Fruit fly (Drosophila melanogaster) whole organism, embryonic: Measurements from ENCODE around the gene Rh5.

Experiments
- Bgb ChIP-seq: fragments of 200-800 bp; sonication (Bioruptor generic); IDR thresholded peaks from 2 replicates; pipeline ENCODE4 v1.3.6; 2022; ENCODE audit warnings: missing biosample characterization, missing genetic modification characterization; ENCODE audit not compliant: partially characterized antibody
- Bteb2 ChIP-seq: fragments of 200-800 bp; sonication (Bioruptor generic); optimal IDR thresholded peaks from 2 replicates; lab custom pipeline; 2016; ENCODE audit warnings: missing biosample characterization, missing genetic modification characterization
- CG10209 ChIP-seq: fragments of 200-800 bp; sonication (Bioruptor generic); optimal IDR thresholded peaks from 3 replicates; lab custom pipeline; 2017; ENCODE audit warnings: missing biosample characterization, mild to moderate bottlenecking, missing genetic modification characterization, missing genetic modification reagents
- CG10431 ChIP-seq: fragments of 200-800 bp; sonication (Bioruptor generic); optimal IDR thresholded peaks from 3 replicates; lab custom pipeline; 2018; ENCODE audit warnings: missing biosample characterization, mild to moderate bottlenecking, missing genetic modification characterization
- CG10565 ChIP-seq: fragments of 200-800 bp; sonication (Bioruptor generic); optimal IDR thresholded peaks from 3 replicates; lab custom pipeline; 2016; ENCODE audit warnings: missing biosample characterization, mild to moderate bottlenecking, missing genetic modification characterization
- CG11247 ChIP-seq: fragments of 200-800 bp; sonication (Bioruptor generic); IDR thresholded peaks from 2 replicates; pipeline ENCODE4 v1.3.6; 2022; ENCODE audit warnings: missing biosample characterization, missing genetic modification characterization
- CG15479 ChIP-seq: fragments of 200-800 bp; sonication (Bioruptor generic); optimal IDR thresholded peaks from 3 replicates; lab custom pipeline; 2019; ENCODE audit warnings: missing biosample characterization, mild to moderate bottlenecking, missing genetic modification characterization, moderate library complexity
- CG1603 ChIP-seq: fragments of 200-800 bp; sonication (Bioruptor generic); optimal IDR thresholded peaks from 2 replicates; lab custom pipeline; 2019; ENCODE audit warnings: missing biosample characterization, mild to moderate bottlenecking, missing genetic modification characterization, moderate library complexity
- CG17361 ChIP-seq: fragments of 200-800 bp; sonication (Bioruptor generic); IDR thresholded peaks from 3 replicates; pipeline ENCODE4 v1.3.6; 2022; ENCODE audit warnings: missing biosample characterization, missing genetic modification characterization
- CG17385 ChIP-seq: fragments of 200-800 bp; sonication (Bioruptor generic); optimal IDR thresholded peaks from 3 replicates; lab custom pipeline; 2018; ENCODE audit warnings: missing biosample characterization, mild to moderate bottlenecking, missing genetic modification characterization
- CG17802 ChIP-seq: fragments of 200-800 bp; sonication (Bioruptor generic); optimal IDR thresholded peaks from 2 replicates; lab custom pipeline; 2018; ENCODE audit warnings: missing biosample characterization, mild to moderate bottlenecking, missing genetic modification characterization, moderate library complexity
- CG18619 ChIP-seq: fragments of 200-800 bp; sonication (Bioruptor generic); optimal IDR thresholded peaks from 3 replicates; lab custom pipeline; 2017; ENCODE audit warnings: missing biosample characterization, mild to moderate bottlenecking, missing genetic modification characterization
- CG2202 ChIP-seq: fragments of 200-800 bp; sonication (Bioruptor generic); optimal IDR thresholded peaks from 2 replicates; lab custom pipeline; 2018; ENCODE audit warnings: missing biosample characterization, mild to moderate bottlenecking, missing genetic modification characterization
- CG31365 ChIP-seq: fragments of 200-800 bp; sonication (Bioruptor generic); optimal IDR thresholded peaks from 2 replicates; lab custom pipeline; 2018; ENCODE audit warnings: missing biosample characterization, mild to moderate bottlenecking, missing genetic modification characterization
- CG31441 ChIP-seq: fragments of 200-800 bp; sonication (Bioruptor generic); IDR thresholded peaks from 2 replicates; pipeline ENCODE4 v1.3.6; 2022; ENCODE audit warnings: missing biosample characterization, missing genetic modification characterization
- CG33213 ChIP-seq: fragments of 200-800 bp; sonication (Bioruptor generic); optimal IDR thresholded peaks from 3 replicates; lab custom pipeline; 2016; ENCODE audit warnings: missing biosample characterization, missing genetic modification characterization
- CG3847 ChIP-seq: fragments of 200-800 bp; sonication (Bioruptor generic); IDR thresholded peaks from 2 replicates; pipeline ENCODE4 v1.3.6; 2022; ENCODE audit warnings: missing biosample characterization, missing genetic modification characterization
- CG43689 ChIP-seq: fragments of 200-800 bp; sonication (Bioruptor generic); IDR thresholded peaks from 2 replicates; pipeline ENCODE4 v1.3.6; 2022; ENCODE audit warnings: missing biosample characterization, missing genetic modification characterization
- CG4707 ChIP-seq: fragments of 200-800 bp; sonication (Bioruptor generic); optimal IDR thresholded peaks from 2 replicates; lab custom pipeline; 2018; ENCODE audit warnings: missing biosample characterization, mild to moderate bottlenecking, missing genetic modification characterization, moderate library complexity
- CG5180 ChIP-seq: fragments of 200-800 bp; sonication (Bioruptor generic); optimal IDR thresholded peaks from 3 replicates; lab custom pipeline; 2017; ENCODE audit warnings: missing biosample characterization, missing genetic modification characterization, mild to moderate bottlenecking, moderate library complexity, missing genetic modification reagents
- CG8478 ChIP-seq: fragments of >200 bp; optimal IDR thresholded peaks from 2 replicates; lab custom pipeline; 2018
- Camta ChIP-seq: fragments of 200-800 bp; sonication (Bioruptor generic); optimal IDR thresholded peaks from 2 replicates; lab custom pipeline; 2016; ENCODE audit warnings: missing biosample characterization, missing genetic modification characterization
- Dref ChIP-seq: fragments of 200-800 bp; sonication (Bioruptor generic); IDR thresholded peaks from 2 replicates; pipeline ENCODE4 v1.3.6; 2022; ENCODE audit warnings: missing biosample characterization, missing genetic modification characterization
- GATAe ChIP-seq: fragments of 200-800 bp; sonication (Bioruptor generic); conservative IDR thresholded peaks from 2 replicates; pipeline ENCODE4 v1.3.6; 2022; ENCODE audit warnings: missing biosample characterization, missing genetic modification characterization
- Gug ChIP-seq: fragments of 200-800 bp; sonication (Bioruptor generic); IDR thresholded peaks from 4 replicates; pipeline ENCODE4 v1.3.6; 2022; ENCODE audit warnings: missing biosample characterization, missing genetic modification characterization
- Hr3 ChIP-seq: fragments of 200-800 bp; sonication (Bioruptor generic); optimal IDR thresholded peaks from 3 replicates; lab custom pipeline; 2016; ENCODE audit warnings: missing biosample characterization, missing genetic modification characterization
- Myb ChIP-seq: fragments of 200-800 bp; sonication (Bioruptor generic); optimal IDR thresholded peaks from 2 replicates; lab custom pipeline; 2016; ENCODE audit warnings: missing biosample characterization, missing genetic modification characterization
- NFAT ChIP-seq: fragments of 200-800 bp; sonication (Bioruptor generic); IDR thresholded peaks from 2 replicates; pipeline ENCODE4 v1.3.6; 2022; ENCODE audit warnings: missing biosample characterization, missing genetic modification characterization
- Sox102F ChIP-seq: fragments of 200-800 bp; sonication (Bioruptor generic); optimal IDR thresholded peaks from 2 replicates; lab custom pipeline; 2018; ENCODE audit warnings: missing biosample characterization, mild to moderate bottlenecking, missing genetic modification characterization, moderate library complexity
- Xrp1 ChIP-seq: fragments of 200-800 bp; sonication (Bioruptor generic); IDR thresholded peaks from 2 replicates; pipeline ENCODE4 v1.3.6; 2022; ENCODE audit warnings: missing biosample characterization, missing genetic modification characterization
- abd-A ChIP-seq: fragments of 200-800 bp; sonication (Bioruptor generic); optimal IDR thresholded peaks from 3 replicates; lab custom pipeline; 2019; ENCODE audit warnings: missing biosample characterization, mild to moderate bottlenecking, missing genetic modification characterization, moderate library complexity
- bbx ChIP-seq: fragments of 200-800 bp; sonication (Bioruptor generic); IDR thresholded peaks from 2 replicates; pipeline ENCODE4 v1.3.6; 2022; ENCODE audit warnings: missing biosample characterization, missing genetic modification characterization; ENCODE audit not compliant: partially characterized antibody
- bcd ChIP-seq: fragments of 200-800 bp; sonication (Bioruptor generic); optimal IDR thresholded peaks from 2 replicates; lab custom pipeline; 2017; ENCODE audit warnings: missing biosample characterization, mild to moderate bottlenecking, missing genetic modification characterization
- crp ChIP-seq, 2 experiments: fragments of 200-800 bp; sonication (Bioruptor generic); optimal IDR thresholded peaks; 2 replicates in 1 of 2; 3 replicates in 1 of 2; lab custom pipeline; 2017; ENCODE audit warnings: missing biosample characterization in 2 of 2, missing genetic modification characterization in 2 of 2, mild to moderate bottlenecking in 1 of 2, moderate library complexity in 1 of 2
- dpn ChIP-seq, 2 experiments: fragments of 200-800 bp; sonication (Bioruptor generic); optimal IDR thresholded peaks; 3 replicates each; lab custom pipeline; 2016; ENCODE audit warnings: missing biosample characterization in 2 of 2, missing genetic modification characterization in 2 of 2
- eve ChIP-seq, 2 experiments: fragments of >200 bp; optimal IDR thresholded peaks; 2 replicates each; lab custom pipeline; 2017; ENCODE audit warnings: missing biosample characterization in 2 of 2, missing genetic modification characterization in 2 of 2
- gem ChIP-seq: fragments of 200-800 bp; sonication (Bioruptor generic); optimal IDR thresholded peaks from 2 replicates; lab custom pipeline; 2019; ENCODE audit warnings: missing biosample characterization, mild to moderate bottlenecking, missing genetic modification characterization, moderate library complexity
- gt ChIP-seq: fragments of 200-800 bp; sonication (Bioruptor generic); IDR thresholded peaks from 2 replicates; pipeline ENCODE4 v1.3.6; 2022; ENCODE audit warnings: missing biosample characterization, missing genetic modification characterization
- ham ChIP-seq: fragments of 200-800 bp; sonication (Bioruptor generic); IDR thresholded peaks from 2 replicates; pipeline ENCODE4 v1.3.6; 2022; ENCODE audit warnings: missing biosample characterization, missing genetic modification characterization
- jing ChIP-seq: fragments of 200-800 bp; sonication (Bioruptor generic); optimal IDR thresholded peaks from 2 replicates; lab custom pipeline; 2018; ENCODE audit warnings: missing biosample characterization, mild to moderate bottlenecking, missing genetic modification characterization
- kni ChIP-seq: fragments of 200-800 bp; sonication (Bioruptor generic); optimal IDR thresholded peaks from 3 replicates; lab custom pipeline; 2017; ENCODE audit warnings: mild to moderate bottlenecking, missing biosample characterization, missing genetic modification reagents, missing genetic modification characterization
- mirr ChIP-seq: fragments of 200-800 bp; sonication (Bioruptor generic); optimal IDR thresholded peaks from 3 replicates; lab custom pipeline; 2018; ENCODE audit warnings: missing biosample characterization, mild to moderate bottlenecking, missing genetic modification characterization
- nau ChIP-seq: fragments of 200-800 bp; sonication (Bioruptor generic); optimal IDR thresholded peaks from 3 replicates; lab custom pipeline; 2017; ENCODE audit warnings: missing biosample characterization, mild to moderate bottlenecking, missing genetic modification characterization, missing genetic modification reagents
- p53 ChIP-seq: fragments of 200-800 bp; sonication (Bioruptor generic); optimal IDR thresholded peaks from 2 replicates; lab custom pipeline; 2016; ENCODE audit warnings: missing biosample characterization, missing genetic modification characterization
- pzg ChIP-seq: fragments of 200-800 bp; sonication (Bioruptor generic); optimal IDR thresholded peaks from 3 replicates; lab custom pipeline; 2018; ENCODE audit warnings: missing biosample characterization, mild to moderate bottlenecking, missing genetic modification characterization, moderate library complexity
- sim ChIP-seq: fragments of 200-800 bp; sonication (Bioruptor generic); IDR thresholded peaks from 2 replicates; pipeline ENCODE4 v1.3.6; 2022; ENCODE audit warnings: missing biosample characterization, missing genetic modification characterization
- sqz ChIP-seq: fragments of 200-800 bp; sonication (Bioruptor generic); optimal IDR thresholded peaks from 3 replicates; lab custom pipeline; 2018; ENCODE audit warnings: missing biosample characterization, mild to moderate bottlenecking, missing genetic modification characterization
- toy ChIP-seq: fragments of 200-800 bp; sonication (Bioruptor generic); IDR thresholded peaks from 2 replicates; pipeline ENCODE4 v1.3.6; 2022; ENCODE audit warnings: missing biosample characterization, missing genetic modification characterization
- zen ChIP-seq: fragments of 200-800 bp; sonication (Bioruptor generic); optimal IDR thresholded peaks from 3 replicates; lab custom pipeline; 2018; ENCODE audit warnings: missing biosample characterization, mild to moderate bottlenecking, missing genetic modification characterization, moderate library complexity

Rh5 gene

dm6 chr2L:12011682-12012655, 4.0 kb downstream of the Rh5 start (continued):
- TF ChIP-seq Hr3, result peak; percentile 36
- no peak for TF ChIP-seq CG43689 (GFP tag; lab: Robert Waterston, UW)
- peak; percentile 80 for TF ChIP-seq CG1603 (tag; lab: Kevin White, UChicago)
- no peak for TF ChIP-seq Dref (GFP tag; lab: Robert Waterston, UW)
- TF ChIP-seq CG2202 (tag; lab: Kevin White, UChicago), result peak; percentile 24
- TF ChIP-seq gt, result no peak
- TF ChIP-seq kni (GFP tag; lab: Kevin White, UChicago), result peak; percentile 99
- TF ChIP-seq zen, result peak; percentile 31
- TF ChIP-seq CG15479, result peak; percentile 90
- no peak for TF ChIP-seq jing (GFP tag; lab: Kevin White, UChicago)
- TF ChIP-seq NFAT (GFP tag; lab: Robert Waterston, UW), result no peak
- peak; percentile 93 for TF ChIP-seq mirr (GFP tag; lab: Kevin White, UChicago)
- no peak for TF ChIP-seq Bgb (GFP tag; lab: Robert Waterston, UW)
- peak in 1 of 2 experiments; percentile 52 for TF ChIP-seq crp (GFP tag; optimal IDR thresholded peaks at IDR 0.05; lab: Kevin White, UChicago)
- peak; percentile 91 for TF ChIP-seq Gug
- TF ChIP-seq CG33213 (GFP tag; lab: Kevin White, UChicago), result peak; percentile 91
- peak; percentile 25 for TF ChIP-seq Camta (GFP tag; lab: Kevin White, UChicago)
- no peak for TF ChIP-seq Xrp1 (GFP tag; lab: Robert Waterston, UW)
- TF ChIP-seq CG3847, result no peak
- TF ChIP-seq sim, result no peak
- TF ChIP-seq CG4707, result no peak
- no peak for TF ChIP-seq eve (GFP tag; optimal IDR thresholded peaks at IDR 0.05; lab: Kevin White, UChicago)
- no peak for TF ChIP-seq CG31441 (GFP tag; lab: Robert Waterston, UW)
- no peak for TF ChIP-seq ham (GFP tag; lab: Robert Waterston, UW)
- no peak for TF ChIP-seq bbx (GFP tag; lab: Robert Waterston, UW)
- TF ChIP-seq sqz, result peak; percentile 38
- TF ChIP-seq Bteb2 (GFP tag; lab: Kevin White, UChicago), result peak; percentile 0
- TF ChIP-seq toy, result no peak
- TF ChIP-seq CG10209 (GFP tag; lab: Kevin White, UChicago), result peak; percentile 67
- TF ChIP-seq GATAe (GFP tag; lab: Robert Waterston, UW), result no peak
- no peak for TF ChIP-seq CG10565 (GFP tag; lab: Kevin White, UChicago)
- TF ChIP-seq gem (tag; lab: Kevin White, UChicago), result peak; percentile 65
- peak; percentile 76 to 81 for TF ChIP-seq dpn (GFP tag; optimal IDR thresholded peaks at IDR 0.05; lab: Kevin White, UChicago)
- TF ChIP-seq nau, result no peak
- peak; percentile 75 for TF ChIP-seq bcd
- peak; percentile 57 for TF ChIP-seq Sox102F (GFP tag; lab: Kevin White, UChicago)
- TF ChIP-seq CG5180 (GFP tag; lab: Kevin White, UChicago), result peak; percentile 91
- TF ChIP-seq CG10431 (GFP tag; lab: Kevin White, UChicago), result peak; percentile 51
- no peak for TF ChIP-seq CG17802
- peak; percentile 67 for TF ChIP-seq pzg (GFP tag; lab: Kevin White, UChicago)
- TF ChIP-seq CG11247 (GFP tag; lab: Robert Waterston, UW), result no peak
- peak; percentile 60 for TF ChIP-seq CG18619 (GFP tag; lab: Kevin White, UChicago)
- peak; percentile 47 for TF ChIP-seq p53 (GFP tag; lab: Kevin White, UChicago)
- peak; percentile 49 for TF ChIP-seq CG31365 (tag; lab: Kevin White, UChicago)
- peak; percentile 56 for TF ChIP-seq Myb (GFP tag; lab: Kevin White, UChicago)
- TF ChIP-seq abd-A, result peak; percentile 100
- TF ChIP-seq CG17361 (GFP tag; lab: Robert Waterston, UW), result no peak
- TF ChIP-seq CG8478, result no peak
- peak; percentile 49 for TF ChIP-seq CG17385 (GFP tag; lab: Kevin White, UChicago)
